Fruit fly (Drosophila melanogaster) Kc167 (cell line): ENCODE results near the gene CG43922.

ENCODE experiments used
- Myc ChIP-seq: fragments of >200 bp; optimal IDR thresholded peaks from 2 replicates; lab custom pipeline; 2017; ENCODE audit warnings: missing external identifiers
- Sin3A ChIP-seq: fragments of >200 bp; optimal IDR thresholded peaks from 2 replicates; lab custom pipeline; 2018; ENCODE audit warnings: missing external identifiers
- h ChIP-seq: fragments of >200 bp; optimal IDR thresholded peaks from 3 replicates; lab custom pipeline; 2018; ENCODE audit warnings: missing external identifiers
- insv ChIP-seq: fragments of >200 bp; optimal IDR thresholded peaks from 3 replicates; lab custom pipeline; 2018; ENCODE audit warnings: missing external identifiers
- psq ChIP-seq: fragments of >200 bp; optimal IDR thresholded peaks from 2 replicates; lab custom pipeline; 2017; ENCODE audit warnings: missing external identifiers
- ttk ChIP-seq: sonication (Bioruptor generic); optimal IDR thresholded peaks from 2 replicates; lab custom pipeline; 2017; ENCODE audit warnings: missing external identifiers

The CG43922 gene

DNA sequence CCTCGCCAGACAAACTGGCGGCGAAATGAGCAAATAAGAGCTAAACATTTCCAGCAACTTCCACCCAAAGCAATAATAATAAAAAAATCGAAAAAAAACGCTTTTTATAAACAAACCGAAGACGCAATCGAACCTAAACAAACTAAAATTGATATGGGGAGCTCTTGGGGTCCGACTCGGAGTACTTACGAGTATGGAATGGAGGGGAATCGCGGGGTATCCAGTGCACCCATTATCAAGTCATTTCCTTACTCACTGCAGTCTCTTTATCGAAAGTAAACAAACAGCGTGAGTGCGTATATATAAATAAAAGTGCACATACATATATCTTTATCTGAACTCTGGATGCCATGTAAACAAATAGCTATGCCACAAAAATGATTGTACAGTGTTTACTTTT, 16.9 kb downstream of the CG43922 start:
- TF ChIP-seq h (no peak), ttk (no peak), Myc (no peak), psq (no peak), Sin3A (lab: Kevin White, UChicago) (no peak), insv (no peak)

DNA sequence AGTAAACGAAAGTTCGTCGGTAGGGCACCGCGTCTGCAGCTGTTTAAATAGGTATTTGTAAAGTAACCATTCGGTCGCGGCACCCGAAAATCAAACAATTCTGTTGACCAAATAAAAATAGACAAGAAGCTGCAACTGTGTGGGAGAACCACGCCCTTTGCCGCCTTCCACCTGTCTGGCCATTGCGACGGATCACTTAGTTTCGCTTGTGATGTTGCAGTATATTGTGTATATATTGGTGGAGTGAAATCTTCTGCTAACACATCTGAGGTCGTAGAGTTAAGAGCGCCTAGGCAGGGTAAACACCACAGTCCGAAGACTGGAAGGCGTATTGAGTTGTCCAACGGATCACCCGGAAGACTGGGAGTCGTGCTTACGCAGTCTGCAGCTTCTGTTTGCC, 25.2 kb downstream of the CG43922 start:
- TF ChIP-seq Sin3A (lab: Kevin White, UChicago), result no peak
- TF ChIP-seq h, result no peak
- TF ChIP-seq psq, result no peak
- TF ChIP-seq ttk, result no peak
- no peak for TF ChIP-seq insv
- TF ChIP-seq Myc, result no peak

DNA sequence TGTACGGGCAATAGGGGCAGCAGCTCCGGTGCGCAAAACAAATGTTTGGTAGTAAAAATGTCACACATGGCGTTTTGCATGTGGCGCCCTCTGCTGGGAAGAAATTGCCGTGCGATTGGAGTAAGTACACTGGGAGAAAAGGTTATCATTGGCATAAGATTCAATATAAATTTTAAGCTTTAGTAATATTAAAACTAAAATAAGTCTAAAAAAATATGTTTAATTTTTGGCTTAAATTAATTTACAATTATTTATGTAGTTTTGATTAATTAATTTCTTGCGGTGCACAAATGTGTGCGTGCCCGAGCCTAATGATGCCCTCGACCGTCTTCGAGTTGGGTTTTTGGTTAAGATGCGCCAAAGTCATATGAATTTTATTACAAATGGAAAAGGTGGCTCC, 28.2 kb downstream of the CG43922 start:
- TF ChIP-seq Myc (no peak), insv (no peak), psq (no peak), ttk (no peak), Sin3A (lab: Kevin White, UChicago) (no peak), h (no peak)

DNA sequence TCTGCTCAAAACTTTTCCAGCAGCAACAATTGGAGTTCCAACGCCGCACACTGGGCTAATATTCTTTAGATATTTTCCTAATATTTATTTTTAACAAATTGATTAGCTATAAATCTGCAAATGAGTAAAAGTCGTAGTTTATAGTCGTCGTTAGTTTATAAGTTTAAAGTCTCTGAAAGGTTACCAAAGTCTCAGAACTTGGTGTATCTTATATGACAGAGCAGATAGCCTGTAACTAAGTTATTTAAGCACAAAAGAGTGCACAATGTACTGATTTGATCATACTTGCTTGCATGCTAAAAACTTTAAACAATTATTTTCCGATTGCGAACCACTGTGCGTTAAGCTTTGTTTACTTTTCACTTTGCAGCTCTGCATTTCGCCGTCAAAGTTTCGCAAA, 31.7 kb downstream of the CG43922 start:
- no peak for TF ChIP-seq h

DNA sequence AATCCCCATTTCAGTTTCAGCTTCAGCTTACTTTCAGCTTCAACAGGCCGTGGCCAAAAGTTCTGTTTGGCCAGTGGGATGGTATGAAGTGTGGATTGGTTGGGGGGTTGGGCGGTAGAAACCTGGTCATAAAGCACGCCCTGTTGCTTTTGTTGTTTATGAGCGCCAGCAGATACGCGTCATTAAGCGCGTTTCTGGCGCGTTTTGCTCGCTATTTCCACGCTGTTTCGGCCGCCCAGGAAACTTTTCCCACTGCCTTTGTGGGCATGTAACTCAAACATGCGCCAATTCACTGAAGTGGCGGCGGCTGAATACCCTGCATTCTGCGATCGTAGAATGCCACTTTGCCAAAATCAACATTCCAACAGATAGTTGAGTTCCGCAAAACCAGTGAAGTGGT, 32.6 kb downstream of the CG43922 start:
- TF ChIP-seq h (no peak), ttk (no peak), insv (no peak), psq (no peak), Myc (no peak), Sin3A (lab: Kevin White, UChicago) (no peak)

DNA sequence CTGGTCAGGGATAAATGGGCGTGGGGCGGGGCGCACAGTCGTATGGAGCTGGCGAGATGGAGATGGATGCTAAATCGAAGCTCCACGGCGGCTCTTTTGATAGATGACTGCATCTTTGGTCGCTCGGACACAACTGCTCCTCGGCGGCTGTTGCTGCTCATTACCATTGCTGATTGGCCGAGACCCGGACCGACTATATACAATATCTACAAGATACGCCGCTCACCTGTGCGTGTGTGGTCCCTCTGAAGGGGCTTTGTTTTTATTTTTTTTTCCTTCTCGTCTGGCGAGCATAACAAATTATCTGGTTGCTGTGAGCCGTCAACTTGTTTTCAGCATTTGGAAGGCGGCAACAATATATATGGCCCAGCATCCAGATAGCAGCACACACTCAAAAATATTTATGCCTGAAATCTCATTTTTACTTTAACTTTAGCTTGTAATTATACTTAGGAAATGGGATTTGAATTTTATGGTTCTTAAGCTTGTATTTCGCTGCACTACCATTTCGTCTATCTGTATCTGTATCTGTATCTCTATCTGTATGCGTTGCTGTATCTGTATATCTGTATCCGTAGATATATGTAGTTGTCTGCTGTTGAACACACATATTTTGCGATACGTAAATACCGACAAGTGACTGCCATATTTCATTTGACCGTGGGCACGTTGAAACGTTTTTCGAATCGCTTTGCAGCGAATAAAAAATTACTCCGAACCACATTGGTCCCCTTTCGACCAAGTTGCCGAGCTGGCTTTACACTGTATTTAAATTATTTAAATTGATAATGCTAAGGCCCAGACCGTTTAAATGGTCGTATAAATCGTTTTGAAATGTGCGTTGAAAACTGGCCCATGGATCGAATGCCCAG, 34.4 kb downstream of the CG43922 start:
- TF ChIP-seq psq, result no peak
- TF ChIP-seq insv, result no peak
- TF ChIP-seq ttk, result no peak
- no peak for TF ChIP-seq Myc
- no peak for TF ChIP-seq h
- TF ChIP-seq Sin3A (lab: Kevin White, UChicago), result no peak

DNA sequence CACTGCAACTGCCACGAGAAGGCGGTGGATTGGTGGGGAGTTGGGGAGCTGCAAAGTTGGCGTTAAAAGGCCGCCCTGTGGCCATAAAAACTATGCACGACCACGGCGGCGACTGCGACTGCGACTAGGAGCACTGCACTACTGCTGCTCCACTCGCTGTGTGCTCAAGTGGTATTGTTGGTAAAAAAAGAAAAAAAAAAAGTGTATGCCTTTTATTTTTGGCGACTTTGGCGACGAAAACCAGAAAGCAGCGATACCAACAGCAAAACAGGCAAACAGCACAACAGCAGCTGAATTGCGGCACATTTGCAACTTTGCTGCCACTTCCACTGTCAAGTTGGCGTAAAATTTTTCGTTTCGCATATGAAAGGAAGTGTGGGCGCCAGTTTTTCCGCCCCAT, 37.2 kb downstream of the CG43922 start:
- TF ChIP-seq Myc (no peak), psq (no peak), Sin3A (lab: Kevin White, UChicago) (no peak), h (no peak), ttk (no peak), insv (no peak)

DNA sequence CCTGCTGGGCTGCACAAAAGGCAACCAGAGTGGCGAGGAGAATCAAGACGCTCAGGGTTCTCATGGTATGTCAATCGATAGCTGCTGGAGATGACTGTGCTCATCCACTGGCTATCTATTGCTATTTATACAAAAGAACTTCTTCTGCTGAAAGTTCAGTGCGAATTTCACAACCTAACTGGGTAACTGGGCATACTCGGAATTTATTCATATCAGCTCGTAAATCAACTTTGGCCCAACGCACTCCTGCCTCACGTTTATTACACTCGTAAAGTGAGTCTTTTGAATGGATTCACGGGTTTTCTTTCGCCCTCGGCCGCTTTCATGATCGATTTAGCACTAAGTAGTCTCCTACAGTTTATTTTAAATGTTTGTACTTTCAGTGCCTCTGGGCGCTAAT, 44.2 kb downstream of the CG43922 start, which contains the start of gene CG13983:
Gene CG13983, minus strand, starts transcription at position 101 of the 400 bp plus-strand sequence.
- TF ChIP-seq Myc (no peak), insv (no peak), h (no peak), Sin3A (lab: Kevin White, UChicago) (no peak), ttk (no peak), psq (no peak)

DNA sequence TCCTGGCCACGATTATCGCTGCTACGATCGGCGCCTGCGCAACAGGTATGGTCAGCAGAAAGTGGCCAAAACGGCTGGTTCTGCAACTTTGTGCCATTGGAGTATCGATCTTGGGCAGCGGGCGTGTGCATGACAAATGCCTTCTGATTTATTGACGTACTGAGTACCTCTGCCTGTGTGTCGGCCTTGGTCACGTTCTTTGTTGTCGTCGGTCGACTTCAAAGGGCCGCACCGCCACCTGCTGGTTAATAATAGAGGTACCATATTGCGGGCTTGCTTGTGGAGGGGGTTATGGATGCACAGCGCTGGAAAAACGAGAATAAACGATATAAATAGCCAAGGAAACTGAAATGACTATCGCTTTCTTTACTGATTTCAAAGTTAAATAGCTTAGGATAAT, 48.9 kb downstream of the CG43922 start:
- TF ChIP-seq psq (no peak), Sin3A (lab: Kevin White, UChicago) (no peak), insv (no peak), ttk (no peak), h (no peak), Myc (no peak)
